Fruit fly (Drosophila melanogaster) whole organism, prepupa: ENCODE results near the gene ase.

ENCODE experiments used
- Blimp-1 ChIP-seq: fragments of 200-800 bp; sonication (Bioruptor generic); optimal IDR thresholded peaks from 3 replicates; lab custom pipeline; 2017; ENCODE audit warnings: missing biosample characterization, missing genetic modification characterization, mild to moderate bottlenecking, moderate library complexity, missing genetic modification reagents
- CG11294 ChIP-seq: fragments of 200-800 bp; sonication (Bioruptor generic); IDR thresholded peaks from 2 replicates; pipeline ENCODE4 v1.3.6; 2022; ENCODE audit warnings: missing biosample characterization, missing genetic modification characterization
- CG15336 ChIP-seq: fragments of 200-800 bp; sonication (Bioruptor generic); IDR thresholded peaks from 2 replicates; pipeline ENCODE4 v1.3.6; 2022; ENCODE audit warnings: missing biosample characterization, missing genetic modification characterization
- CG1621 ChIP-seq: fragments of 200-800 bp; sonication (Bioruptor generic); optimal IDR thresholded peaks from 3 replicates; lab custom pipeline; 2018; ENCODE audit warnings: missing biosample characterization, mild to moderate bottlenecking, missing genetic modification characterization
- CG16779 ChIP-seq: fragments of 200-800 bp; sonication (Bioruptor generic); optimal IDR thresholded peaks from 3 replicates; lab custom pipeline; 2017; ENCODE audit warnings: missing biosample characterization, mild to moderate bottlenecking, missing genetic modification characterization
- CG3032 ChIP-seq: fragments of 200-800 bp; optimal IDR thresholded peaks from 2 replicates; lab custom pipeline; 2019; ENCODE audit warnings: missing biosample characterization, mild to moderate bottlenecking, missing genetic modification characterization, moderate library complexity
- CG31627 ChIP-seq: fragments of 200-800 bp; sonication (Bioruptor generic); optimal IDR thresholded peaks from 3 replicates; lab custom pipeline; 2016; ENCODE audit warnings: missing biosample characterization, missing genetic modification characterization
- CG4318 ChIP-seq: fragments of 200-800 bp; sonication (Bioruptor generic); optimal IDR thresholded peaks from 3 replicates; lab custom pipeline; 2017; ENCODE audit warnings: missing biosample characterization, mild to moderate bottlenecking, missing genetic modification characterization
- CG6163 ChIP-seq: fragments of 200-800 bp; sonication (Bioruptor generic); IDR thresholded peaks from 3 replicates; pipeline ENCODE4 v1.3.6; 2022; ENCODE audit warnings: missing biosample characterization, missing genetic modification characterization
- CG6854 ChIP-seq: fragments of 200-800 bp; sonication (Bioruptor generic); optimal IDR thresholded peaks from 2 replicates; lab custom pipeline; 2017; ENCODE audit warnings: missing biosample characterization, mild to moderate bottlenecking, missing genetic modification characterization
- CG7368 ChIP-seq: fragments of 200-800 bp; sonication (Bioruptor generic); optimal IDR thresholded peaks from 3 replicates; lab custom pipeline; 2016; ENCODE audit warnings: missing biosample characterization, missing genetic modification characterization
- CG8119 ChIP-seq: fragments of 200-800 bp; sonication (Bioruptor generic); IDR thresholded peaks from 3 replicates; pipeline ENCODE4 v1.3.6; 2022; ENCODE audit warnings: missing biosample characterization, missing genetic modification characterization
- Eip78C ChIP-seq: fragments of 200-800 bp; sonication (Bioruptor generic); peaks from one replicate; lab custom pipeline; 2016; ENCODE audit warnings: missing biosample characterization, missing genetic modification characterization
- Eip93F ChIP-seq: fragments of 200-800 bp; sonication (Bioruptor generic); optimal IDR thresholded peaks from 2 replicates; lab custom pipeline; 2016; ENCODE audit warnings: missing biosample characterization, mild to moderate bottlenecking, missing genetic modification characterization
- Ets21C ChIP-seq: fragments of 200-800 bp; sonication (Bioruptor generic); optimal IDR thresholded peaks from 3 replicates; lab custom pipeline; 2016; ENCODE audit warnings: missing biosample characterization, missing genetic modification characterization
- Ets96B ChIP-seq: fragments of 200-800 bp; optimal IDR thresholded peaks from 2 replicates; lab custom pipeline; 2019; ENCODE audit warnings: missing biosample characterization, mild to moderate bottlenecking, missing genetic modification characterization, moderate library complexity
- Gug ChIP-seq: fragments of 200-800 bp; sonication (Bioruptor generic); IDR thresholded peaks from 2 replicates; pipeline ENCODE4 v1.3.6; 2022; ENCODE audit warnings: missing biosample characterization, missing genetic modification characterization
- Met ChIP-seq: fragments of 200-800 bp; sonication (Bioruptor generic); optimal IDR thresholded peaks from 3 replicates; lab custom pipeline; 2016; ENCODE audit warnings: missing biosample characterization, missing genetic modification characterization
- OdsH ChIP-seq: fragments of 200-800 bp; sonication (Bioruptor generic); optimal IDR thresholded peaks from 3 replicates; lab custom pipeline; 2016; ENCODE audit warnings: missing biosample characterization, missing genetic modification characterization
- Smox ChIP-seq: fragments of 200-800 bp; sonication (Bioruptor generic); optimal IDR thresholded peaks from 3 replicates; lab custom pipeline; 2016; ENCODE audit warnings: missing biosample characterization, missing genetic modification characterization
- Sox14 ChIP-seq: fragments of 200-800 bp; sonication (Bioruptor generic); optimal IDR thresholded peaks from 3 replicates; lab custom pipeline; 2016; ENCODE audit warnings: missing biosample characterization, missing genetic modification characterization
- achi ChIP-seq: fragments of 200-800 bp; sonication (Bioruptor generic); optimal IDR thresholded peaks from 3 replicates; lab custom pipeline; 2016; ENCODE audit warnings: missing biosample characterization, missing genetic modification characterization
- cyc ChIP-seq: fragments of 200-800 bp; sonication (Bioruptor generic); optimal IDR thresholded peaks from 3 replicates; lab custom pipeline; 2016; ENCODE audit warnings: missing biosample characterization, missing genetic modification characterization
- dsx ChIP-seq: fragments of 200-800 bp; optimal IDR thresholded peaks from 3 replicates; lab custom pipeline; 2019; ENCODE audit warnings: missing biosample characterization, mild to moderate bottlenecking, missing genetic modification characterization, moderate library complexity; ENCODE audit not compliant: poor library complexity, severe bottlenecking
- eg ChIP-seq: fragments of 200-800 bp; sonication (Bioruptor generic); IDR thresholded peaks from 3 replicates; pipeline ENCODE4 v1.3.6; 2022; ENCODE audit warnings: missing biosample characterization, missing genetic modification characterization
- fd59A ChIP-seq: fragments of 200-800 bp; sonication (Bioruptor generic); optimal IDR thresholded peaks from 2 replicates; lab custom pipeline; 2017; ENCODE audit warnings: missing biosample characterization, mild to moderate bottlenecking, missing genetic modification characterization, missing genetic modification reagents
- fkh ChIP-seq: fragments of 200-800 bp; sonication (Bioruptor generic); optimal IDR thresholded peaks from 3 replicates; lab custom pipeline; 2017; ENCODE audit warnings: missing biosample characterization, mild to moderate bottlenecking, missing genetic modification characterization, moderate library complexity
- lz ChIP-seq: fragments of 200-800 bp; sonication (Bioruptor generic); optimal IDR thresholded peaks from 3 replicates; lab custom pipeline; 2016; ENCODE audit warnings: missing biosample characterization, missing genetic modification characterization
- net ChIP-seq: fragments of 200-800 bp; sonication (Bioruptor generic); optimal IDR thresholded peaks from 3 replicates; lab custom pipeline; 2016; ENCODE audit warnings: missing biosample characterization, missing genetic modification characterization
- pdm3 ChIP-seq: fragments of 200-800 bp; sonication (Bioruptor generic); optimal IDR thresholded peaks from 3 replicates; lab custom pipeline; 2016; ENCODE audit warnings: missing biosample characterization, missing genetic modification characterization
- spab ChIP-seq: fragments of 200-800 bp; sonication (Bioruptor generic); optimal IDR thresholded peaks from 2 replicates; lab custom pipeline; 2017; ENCODE audit warnings: missing biosample characterization, mild to moderate bottlenecking, missing genetic modification characterization, missing genetic modification reagents
- svp ChIP-seq: fragments of 200-800 bp; sonication (Bioruptor generic); peaks from one replicate; lab custom pipeline; 2016; ENCODE audit warnings: missing biosample characterization, missing genetic modification characterization

ase gene

DNA sequence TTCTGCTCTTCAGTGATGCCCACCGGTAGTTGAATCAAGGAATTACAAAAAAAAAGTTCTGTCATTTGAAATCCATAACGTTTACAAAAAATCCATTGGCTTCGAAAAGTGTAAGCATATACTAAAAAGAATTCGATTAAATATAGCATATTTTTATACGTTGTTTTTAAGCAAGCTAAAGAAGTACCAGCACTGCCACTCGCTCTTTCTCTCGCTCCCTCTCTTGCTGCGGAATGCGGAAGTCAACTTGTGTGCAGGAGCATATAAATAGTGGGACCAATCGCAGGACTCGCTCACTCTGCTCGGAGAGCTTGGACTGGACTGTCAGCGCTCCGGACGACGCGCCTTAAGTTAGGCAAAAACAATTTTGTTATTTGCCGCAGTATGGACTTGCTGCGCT, 34.1 kb downstream of the ase start, which contains the start of gene CG17778:
CG17778 (plus strand) TSS at position 8 of the 400 bp plus-strand sequence.
- TF ChIP-seq CG8119 (GFP tag; lab: Robert Waterston, UW) (peak; percentile 14; the same call in 1 of the 3 replicates), Ets96B (tag; lab: Kevin White, UChicago) (peak; percentile 0), Eip78C (GFP tag; lab: Kevin White, UChicago) (peak; percentile 64), eg (GFP tag; lab: Robert Waterston, UW) (peak; percentile 40; the same call in 1 of the 3 replicates), CG6854 (peak; percentile 15), CG4318 (GFP tag; lab: Kevin White, UChicago) (no peak), Blimp-1 (GFP tag; lab: Kevin White, UChicago) (no peak), CG6163 (GFP tag; lab: Robert Waterston, UW) (peak; percentile 37; the same call in 2 of the 3 replicates)

DNA sequence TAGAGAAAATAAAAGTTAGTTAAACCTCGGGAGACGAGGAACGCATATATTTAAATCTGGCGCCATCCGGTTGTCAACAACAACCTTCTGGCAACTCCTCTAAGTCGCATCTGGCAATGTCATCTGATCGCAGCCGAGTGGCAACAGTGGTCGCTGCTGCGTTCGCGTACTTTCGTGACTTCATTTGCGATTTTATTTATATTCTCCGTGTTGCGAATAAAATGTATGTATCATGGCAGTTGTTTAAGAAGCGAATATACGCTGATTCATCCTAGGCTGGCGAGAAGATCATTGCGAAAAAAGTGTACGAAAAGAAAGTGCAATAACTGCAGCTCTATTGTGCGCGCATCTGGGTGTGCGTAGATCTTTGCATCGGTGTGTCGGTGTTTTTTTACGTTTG, 35.8 kb downstream of the ase start, which contains the start of gene svr:
svr (plus strand) TSS at position 121 of the 400 bp plus-strand sequence.
- TF ChIP-seq Sox14 (GFP tag; lab: Kevin White, UChicago), result peak; percentile 0
- TF ChIP-seq spab (GFP tag; lab: Kevin White, UChicago), result no peak
- peak; percentile 11 for TF ChIP-seq dsx (GFP tag; lab: Kevin White, UChicago)
- no peak for TF ChIP-seq OdsH
- TF ChIP-seq Met (GFP tag; lab: Kevin White, UChicago), result no peak
- no peak for TF ChIP-seq cyc
- TF ChIP-seq svp (GFP tag; lab: Kevin White, UChicago), result peak; percentile 37
- TF ChIP-seq achi (GFP tag; lab: Kevin White, UChicago), result peak; percentile 36
- TF ChIP-seq CG1621 (tag; lab: Kevin White, UChicago), result peak; percentile 33
- TF ChIP-seq CG11294 (GFP tag; lab: Robert Waterston, UW), result no peak
- peak; percentile 84 for TF ChIP-seq fkh
- no peak for TF ChIP-seq CG7368

DNA sequence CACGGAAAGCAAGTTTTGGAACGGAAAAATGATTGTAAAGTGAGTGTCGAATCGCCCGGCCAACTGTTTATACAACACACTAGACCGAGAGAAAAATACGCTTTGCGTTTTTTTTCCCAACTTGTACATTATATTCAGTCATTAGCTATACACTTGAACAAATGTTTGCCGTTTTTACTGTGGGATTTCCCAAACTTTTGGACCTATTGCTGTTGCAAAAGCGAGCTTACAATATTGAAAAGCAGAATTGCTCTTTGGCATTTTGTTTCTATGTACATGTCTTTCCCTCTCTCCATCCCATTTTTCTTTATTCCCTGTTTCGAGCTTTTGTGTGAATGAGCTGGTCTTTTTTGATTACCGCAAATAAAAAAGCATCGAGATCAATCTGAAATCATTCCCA, 36.9 kb downstream of the ase start:
- TF ChIP-seq Ets21C (no peak), CG8119 (GFP tag; lab: Robert Waterston, UW) (no peak), pdm3 (GFP tag; lab: Kevin White, UChicago) (no peak), svp (GFP tag; lab: Kevin White, UChicago) (peak; percentile 89)

DNA sequence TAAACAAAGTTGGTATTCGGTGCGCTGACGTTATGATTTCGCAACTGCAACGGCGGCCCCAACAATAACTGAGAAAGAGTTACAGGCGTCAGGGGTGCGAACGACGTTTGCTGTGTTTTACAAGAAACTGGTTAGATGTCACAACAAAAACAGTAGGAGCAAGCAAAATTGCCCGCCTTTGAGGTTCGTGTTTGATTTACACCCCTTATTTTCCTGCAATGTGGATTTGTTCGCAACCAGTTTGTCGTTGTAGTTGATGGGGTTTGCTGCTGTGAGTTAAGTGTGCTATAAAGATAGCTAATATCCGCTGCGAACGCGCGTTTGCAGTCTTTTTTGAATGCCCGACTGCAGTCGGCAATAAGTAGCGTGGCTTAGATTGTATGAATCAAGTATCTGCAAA, 37.9 kb downstream of the ase start:
- TF ChIP-seq CG31627 (GFP tag; lab: Kevin White, UChicago) (no peak), CG3032 (tag; lab: Kevin White, UChicago) (no peak), OdsH (no peak), lz (GFP tag; lab: Kevin White, UChicago) (no peak), Smox (no peak), Ets96B (tag; lab: Kevin White, UChicago) (no peak), Eip93F (GFP tag; lab: Kevin White, UChicago) (no peak), fd59A (no peak), CG15336 (GFP tag; lab: Robert Waterston, UW) (no peak), Gug (GFP tag; lab: Robert Waterston, UW) (no peak), CG4318 (GFP tag; lab: Kevin White, UChicago) (no peak)

DNA sequence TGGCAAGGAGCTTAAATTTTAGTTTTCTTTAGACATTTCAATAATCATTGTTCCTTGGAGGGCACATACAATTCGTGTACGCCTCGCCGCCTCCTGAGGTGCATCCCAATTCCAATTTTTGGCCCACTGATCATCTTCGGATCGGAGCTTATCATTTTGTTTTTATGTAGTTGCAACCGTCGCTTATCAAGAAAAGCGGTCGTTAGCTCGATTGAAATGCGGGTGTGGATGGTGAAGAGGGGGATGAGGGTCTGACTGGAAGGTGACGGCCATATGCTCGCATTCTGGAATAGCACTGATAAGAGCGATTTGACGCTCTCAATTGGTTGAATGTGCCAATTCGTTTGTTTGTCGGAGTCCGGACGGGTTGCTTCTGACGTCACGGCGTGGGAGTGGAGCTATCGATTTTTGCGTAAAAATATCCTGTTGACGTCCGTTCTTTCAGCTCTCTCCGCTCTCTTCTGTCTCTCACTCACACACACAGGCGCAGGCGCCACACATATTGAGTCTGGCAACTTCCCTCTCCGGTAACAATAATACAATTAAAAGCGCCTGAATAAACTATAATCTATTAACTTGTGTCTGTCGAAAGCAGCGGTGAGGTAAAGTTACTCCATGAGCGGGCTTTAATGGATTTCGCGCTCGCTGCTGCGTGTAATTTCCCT, 38.5 kb downstream of the ase start:
- TF ChIP-seq net (GFP tag; lab: Kevin White, UChicago) (no peak), CG16779 (tag; lab: Kevin White, UChicago) (no peak), CG4318 (GFP tag; lab: Kevin White, UChicago) (no peak), achi (GFP tag; lab: Kevin White, UChicago) (no peak), svp (GFP tag; lab: Kevin White, UChicago) (peak; percentile 82)
- TF ChIP-seq, all 60 proteins: peak for 1
